Fruit fly (Drosophila melanogaster): ENCODE measurements around the gene Srrm1.

Srrm1 gene

dm6 chr3L:12994835-12995234, 41.8 kb upstream of the Srrm1 start, which contains the start of gene CG11262 (continued):
- TF ChIP-seq CG12155 (GFP tag; optimal IDR thresholded peaks at IDR 0.05) (no peak), row (GFP tag; IDR thresholded peaks at IDR 0.05) (no peak), hkb (optimal IDR thresholded peaks at IDR 0.05) (no peak), hkb (GFP tag; IDR thresholded peaks at IDR 0.05) (no peak), CG4820 (GFP tag; optimal IDR thresholded peaks at IDR 0.05) (no peak), ranshi (GFP tag; IDR thresholded peaks at IDR 0.05) (no peak), CG12219 (GFP tag; optimal IDR thresholded peaks at IDR 0.05) (no peak), pita (GFP tag; optimal IDR thresholded peaks at IDR 0.05) (no peak)

dm6 chr3L:13006490-13006889, 30.1 kb upstream of the Srrm1 start, which contains the start of gene CG11263:
TSS of gene CG11263 (plus strand) at chr3L:13006817.
- TF ChIP-seq CG33213 (GFP tag; optimal IDR thresholded peaks at IDR 0.05) = peak; percentile 82
- peak; percentile 4 for TF ChIP-seq B-H2 (GFP tag; optimal IDR thresholded peaks at IDR 0.05)
- TF ChIP-seq CG10565 (GFP tag; optimal IDR thresholded peaks at IDR 0.05) = no peak
- TF ChIP-seq Asciz (GFP tag; optimal IDR thresholded peaks at IDR 0.05) = no peak
- peak; percentile 71 for TF ChIP-seq Hmr (GFP tag; optimal IDR thresholded peaks at IDR 0.05)
- TF ChIP-seq fd3F (GFP tag; optimal IDR thresholded peaks at IDR 0.05) = no peak
- TF ChIP-seq luna (GFP tag; optimal IDR thresholded peaks at IDR 0.05) = peak; percentile 49
- TF ChIP-seq CoRest (tag; optimal IDR thresholded peaks at IDR 0.05) = peak; percentile 61
- no peak for TF ChIP-seq CG9817 (tag; optimal IDR thresholded peaks at IDR 0.05)
- no peak for TF ChIP-seq CG30020 (tag; optimal IDR thresholded peaks at IDR 0.05)
- peak; percentile 67 for TF ChIP-seq Antp (GFP tag; optimal IDR thresholded peaks at IDR 0.05)
- no peak for TF ChIP-seq CG8924 (tag; optimal IDR thresholded peaks at IDR 0.05)
- TF ChIP-seq HLH3B (GFP tag; IDR thresholded peaks at IDR 0.05) = no peak
- TF ChIP-seq nom (GFP tag; optimal IDR thresholded peaks at IDR 0.05) = no peak
- TF ChIP-seq wdn (GFP tag; IDR thresholded peaks at IDR 0.05) = no peak
- TF ChIP-seq Meics (GFP tag; optimal IDR thresholded peaks at IDR 0.05) = peak; percentile 35
- no peak for TF ChIP-seq tll (GFP tag; optimal IDR thresholded peaks at IDR 0.05)
- TF ChIP-seq ttk (GFP tag; IDR thresholded peaks at IDR 0.05) = no peak
- no peak for TF ChIP-seq CG10431 (GFP tag; optimal IDR thresholded peaks at IDR 0.05)
- peak; percentile 18; the same call in 1 of the 2 replicates for TF ChIP-seq CG10366 (GFP tag; IDR thresholded peaks at IDR 0.05)
- TF ChIP-seq sisA (GFP tag; IDR thresholded peaks at IDR 0.05) = peak; percentile 68
- TF ChIP-seq caup (GFP tag; optimal IDR thresholded peaks at IDR 0.05; ENCODE audit: severe bottlenecking) = no peak
- no peak for TF ChIP-seq Doc2 (GFP tag; IDR thresholded peaks at IDR 0.05)
- no peak for TF ChIP-seq CG13296 (GFP tag; optimal IDR thresholded peaks at IDR 0.05)
- TF ChIP-seq dan (GFP tag; IDR thresholded peaks at IDR 0.05) = no peak
- no peak for TF ChIP-seq Bdp1 (GFP tag; optimal IDR thresholded peaks at IDR 0.05)
- TF ChIP-seq lola (GFP tag; optimal IDR thresholded peaks at IDR 0.05) = no peak
- no peak for TF ChIP-seq hkb (optimal IDR thresholded peaks at IDR 0.05)
- TF ChIP-seq hkb (GFP tag; IDR thresholded peaks at IDR 0.05) = peak; percentile 49; the same call in 1 of the 2 replicates
- no peak for TF ChIP-seq CG6854 (GFP tag; optimal IDR thresholded peaks at IDR 0.05)
- TF ChIP-seq CG32532 (GFP tag; IDR thresholded peaks at IDR 0.05) = peak; percentile 60
- peak; percentile 55; the same call in 1 of the 2 replicates for TF ChIP-seq CG2129 (GFP tag; IDR thresholded peaks at IDR 0.05; ENCODE audit: partially characterized antibody)
- no peak for TF ChIP-seq CG15696 (tag; optimal IDR thresholded peaks at IDR 0.05)
- peak; percentile 89 for TF ChIP-seq Bgb (GFP tag; IDR thresholded peaks at IDR 0.05; ENCODE audit: partially characterized antibody)
- TF ChIP-seq CG17612 (GFP tag; IDR thresholded peaks at IDR 0.05) = no peak
- TF ChIP-seq Gug (GFP tag; IDR thresholded peaks at IDR 0.05) = peak; percentile 53; the same call in 1 of the 4 replicates
- TF ChIP-seq lov (optimal IDR thresholded peaks at IDR 0.05) = no peak
- no peak for TF ChIP-seq lov (GFP tag; IDR thresholded peaks at IDR 0.05)
- peak; percentile 64 for TF ChIP-seq gem (tag; optimal IDR thresholded peaks at IDR 0.05)
- TF ChIP-seq ind (GFP tag; optimal IDR thresholded peaks at IDR 0.05) = peak; percentile 43
- TF ChIP-seq BtbVII (GFP tag; optimal IDR thresholded peaks at IDR 0.05) = no peak
- TF ChIP-seq CG17328 (GFP tag; IDR thresholded peaks at IDR 0.05) = peak; percentile 11; the same call in 1 of the 2 replicates
- TF ChIP-seq cad (GFP tag; optimal IDR thresholded peaks at IDR 0.05) = no peak
- peak; percentile 55 for TF ChIP-seq pho (GFP tag; optimal IDR thresholded peaks at IDR 0.05)
